Worm (Caenorhabditis elegans): ENCODE measurements around the gene F14H3.15.

DNA sequence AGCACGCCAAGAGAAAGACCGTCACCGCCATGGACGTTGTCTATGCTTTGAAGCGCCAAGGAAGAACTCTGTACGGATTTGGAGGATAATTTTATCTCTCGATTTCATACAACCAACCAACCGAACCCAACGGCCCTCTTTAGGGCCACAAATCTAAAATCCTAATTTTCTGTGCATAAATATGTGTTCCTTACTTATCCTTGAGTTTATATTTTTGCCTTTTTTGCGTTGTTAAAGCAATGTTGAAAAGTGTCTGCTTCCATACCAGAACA lies 17.4 kb downstream of the F14H3.15 start:
- no peak; the same call in 1 of the 2 replicates for TF ChIP-seq flt-1 (GFP tag; IDR thresholded peaks at IDR 0.05)
- no peak for TF ChIP-seq med-1 (GFP tag; optimal IDR thresholded peaks at IDR 0.05; ENCODE audit: insufficient read depth)
- TF ChIP-seq klf-2 (GFP tag; conservative IDR thresholded peaks at IDR 0.05) = no peak
- TF ChIP-seq ref-1 (GFP tag; conservative IDR thresholded peaks at IDR 0.05) = no peak
- no peak for TF ChIP-seq T22C8.4 (GFP tag; IDR thresholded peaks at IDR 0.05)
- TF ChIP-seq ztf-23 (GFP tag; IDR thresholded peaks at IDR 0.05) = no peak
- no peak for TF ChIP-seq tab-1 (GFP tag; IDR thresholded peaks at IDR 0.05)
